Fruit fly (Drosophila melanogaster): ENCODE data around the gene CG14708.

DNA sequence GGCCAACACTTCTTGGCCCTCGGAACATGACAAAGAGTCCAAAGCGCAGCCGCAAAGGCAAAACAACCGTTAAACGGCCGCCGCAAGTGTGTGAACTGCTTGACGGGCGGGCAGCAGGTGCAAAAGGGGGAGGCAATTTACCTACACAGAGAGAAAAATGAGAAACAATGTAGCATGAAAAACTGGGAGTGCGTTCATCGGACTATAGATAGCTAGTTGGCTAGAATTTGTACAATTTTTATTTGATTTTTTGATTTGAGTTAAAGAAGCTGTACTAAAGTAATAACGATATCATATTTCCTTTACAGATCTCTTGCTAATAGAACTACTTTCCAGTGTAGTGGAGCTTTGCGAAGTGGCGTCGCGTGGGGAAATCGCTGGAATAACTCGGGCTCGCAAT is 41.6 kb downstream of the CG14708 start:
- TF ChIP-seq Pif1A (GFP tag; optimal IDR thresholded peaks at IDR 0.05): no peak
- TF ChIP-seq CG10348 (GFP tag; IDR thresholded peaks at IDR 0.05): no peak
- no peak for TF ChIP-seq CG34367 (tag; optimal IDR thresholded peaks at IDR 0.05)
- TF ChIP-seq fd96Ca (GFP tag; IDR thresholded peaks at IDR 0.05): peak; percentile 52; the same call in 2 of the 3 replicates
- 0 out of 2 replicates have a peak, but pooled peaks have one; percentile 20 for TF ChIP-seq rn (GFP tag; IDR thresholded peaks at IDR 0.05)
- no peak for TF ChIP-seq CG14655 (GFP tag; optimal IDR thresholded peaks at IDR 0.05)
- TF ChIP-seq CG8159 (tag; optimal IDR thresholded peaks at IDR 0.05): no peak
- TF ChIP-seq CG15710 (tag; optimal IDR thresholded peaks at IDR 0.05): peak; percentile 20
- TF ChIP-seq CG17806 (tag; optimal IDR thresholded peaks at IDR 0.05): peak; percentile 15
- no peak for TF ChIP-seq CG9948 (tag; optimal IDR thresholded peaks at IDR 0.05)
- TF ChIP-seq CG32121 (GFP tag; IDR thresholded peaks at IDR 0.05): peak; percentile 62
- TF ChIP-seq CG8301 (tag; optimal IDR thresholded peaks at IDR 0.05): peak; percentile 49
- TF ChIP-seq CG4496 (GFP tag; IDR thresholded peaks at IDR 0.05): peak; percentile 82
- TF ChIP-seq Ets98B (GFP tag; IDR thresholded peaks at IDR 0.05): peak; percentile 75

Data from whole organism, pupa.